Worm (Caenorhabditis elegans) whole organism, L4 larva: Measurements from ENCODE around the gene str-10.

Source experiments
- D1046.2 ChIP-seq: fragments of 200-800 bp; sonication (Bioruptor generic); IDR thresholded peaks from 2 replicates; pipeline ENCODE4 v1.3.6; 2022; ENCODE audit warnings: missing genetic modification characterization, missing compliant biosample characterization
- F26F4.8 ChIP-seq: fragments of 200-800 bp; sonication (Bioruptor generic); conservative IDR thresholded peaks from 2 replicates; pipeline ENCODE4 v1.3.6; 2022; ENCODE audit warnings: missing genetic modification characterization, missing compliant biosample characterization
- F37D6.2 ChIP-seq: sonication (generic microtip); optimal IDR thresholded peaks from 2 replicates; lab custom pipeline; 2016; ENCODE audit warnings: mild to moderate bottlenecking, missing genetic modification characterization, missing compliant biosample characterization
- F44E2.7 ChIP-seq: fragments of 200-800 bp; sonication (Bioruptor generic); IDR thresholded peaks from 2 replicates; pipeline ENCODE4 v2.1.2; 2022; ENCODE audit warnings: missing genetic modification characterization, missing compliant biosample characterization
- F49E8.2 ChIP-seq: sonication (generic microtip); optimal IDR thresholded peaks from 2 replicates; lab custom pipeline; 2016; ENCODE audit warnings: missing compliant biosample characterization, mild to moderate bottlenecking, missing genetic modification characterization, borderline replicate concordance
- R02D3.7 ChIP-seq: fragments of 150-350 bp; sonication (generic microtip); optimal IDR thresholded peaks from 3 replicates; lab custom pipeline; 2014; ENCODE audit warnings: missing biosample characterization, missing genetic modification characterization
- T26A8.4 ChIP-seq: fragments of 200-800 bp; sonication (Bioruptor generic); IDR thresholded peaks from 2 replicates; pipeline ENCODE4 v1.3.6; 2022; ENCODE audit warnings: missing genetic modification characterization, missing compliant biosample characterization
- Y75B8A.6 ChIP-seq: fragments of 200-800 bp; sonication (Bioruptor generic); IDR thresholded peaks from 2 replicates; pipeline ENCODE4 v1.3.6; 2022; ENCODE audit warnings: missing genetic modification reagents, missing genetic modification characterization, missing compliant biosample characterization
- ZK546.5 ChIP-seq, 2 experiments: sonication (generic microtip); optimal IDR thresholded peaks; 2 replicates each; lab custom pipeline; 2017; ENCODE audit warnings: missing biosample characterization in 2 of 2, missing genetic modification characterization in 2 of 2
- aha-1 ChIP-seq: fragments of 150-350 bp; peaks from one replicate; lab custom pipeline; 2014; ENCODE audit warnings: missing biosample characterization, missing genetic modification characterization
- arid-1 ChIP-seq: fragments of 200-800 bp; sonication (Bioruptor generic); conservative IDR thresholded peaks from 2 replicates; pipeline ENCODE4 v1.3.6; 2022; ENCODE audit warnings: missing genetic modification reagents, missing genetic modification characterization, missing compliant biosample characterization
- ceh-32 ChIP-seq: sonication (generic microtip); optimal IDR thresholded peaks from 2 replicates; lab custom pipeline; 2016; ENCODE audit warnings: mild to moderate bottlenecking, missing genetic modification characterization, missing compliant biosample characterization; ENCODE audit not compliant: poor library complexity
- ceh-82 ChIP-seq: sonication (generic microtip); optimal IDR thresholded peaks from 2 replicates; lab custom pipeline; 2017; ENCODE audit warnings: missing biosample characterization, missing genetic modification characterization
- daf-12 ChIP-seq: fragments of 150-350 bp; optimal IDR thresholded peaks from 2 replicates; lab custom pipeline; 2014; ENCODE audit warnings: missing biosample characterization, missing genetic modification reagents, missing genetic modification characterization
- daf-16 ChIP-seq, 3 experiments: sonication (generic microtip); optimal IDR thresholded peaks; 2 replicates each; lab custom pipeline; 2016 to 2017; ENCODE audit warnings: missing genetic modification characterization in 3 of 3, missing genetic modification reagents in 3 of 3, mild to moderate bottlenecking in 2 of 3, missing compliant biosample characterization in 2 of 3, missing biosample characterization in 1 of 3, moderate library complexity in 1 of 3
- dmd-6 ChIP-seq: fragments of 200-800 bp; sonication (Bioruptor generic); IDR thresholded peaks from 2 replicates; pipeline ENCODE4 v1.3.6; 2022; ENCODE audit warnings: missing genetic modification reagents, missing genetic modification characterization, missing compliant biosample characterization
- dmd-8 ChIP-seq: fragments of 200-800 bp; sonication (Bioruptor generic); IDR thresholded peaks from 2 replicates; pipeline ENCODE4 v1.3.6; 2022; ENCODE audit warnings: missing genetic modification characterization, missing compliant biosample characterization
- dpl-1 ChIP-seq: fragments of 150-350 bp; optimal IDR thresholded peaks from 2 replicates; lab custom pipeline; 2014; ENCODE audit warnings: missing biosample characterization, missing genetic modification reagents, missing genetic modification characterization
- dve-1 ChIP-seq: sonication (generic microtip); optimal IDR thresholded peaks from 2 replicates; lab custom pipeline; 2017; ENCODE audit warnings: antibody characterized with exemption, mild to moderate bottlenecking, missing genetic modification characterization, missing compliant biosample characterization; ENCODE audit not compliant: insufficient read depth
- fkh-10 ChIP-seq: fragments of 150-350 bp; optimal IDR thresholded peaks from 2 replicates; lab custom pipeline; 2014; ENCODE audit warnings: missing biosample characterization, missing genetic modification reagents, missing genetic modification characterization
- gei-8 ChIP-seq: fragments of 200-800 bp; sonication (Bioruptor generic); optimal IDR thresholded peaks from 2 replicates; lab custom pipeline; 2018; ENCODE audit warnings: mild to moderate bottlenecking, missing genetic modification characterization, missing compliant biosample characterization
- jun-1 ChIP-seq: fragments of 150-350 bp; optimal IDR thresholded peaks from 2 replicates; lab custom pipeline; 2014; ENCODE audit warnings: missing biosample characterization, missing genetic modification reagents, missing genetic modification characterization
- lin-15B ChIP-seq: fragments of 150-350 bp; sonication (generic microtip); optimal IDR thresholded peaks from 3 replicates; lab custom pipeline; 2014; ENCODE audit warnings: missing biosample characterization, missing genetic modification characterization
- lin-38 ChIP-seq: fragments of 200-800 bp; sonication (Bioruptor generic); IDR thresholded peaks from 2 replicates; pipeline ENCODE4 v1.3.6; 2022; ENCODE audit warnings: missing genetic modification reagents, missing genetic modification characterization, missing compliant biosample characterization
- lin-39 ChIP-seq: fragments of 150-350 bp; optimal IDR thresholded peaks from 2 replicates; lab custom pipeline; 2014; ENCODE audit warnings: missing biosample characterization, missing genetic modification reagents, missing genetic modification characterization
- lsy-2 ChIP-seq, 2 experiments: fragments of 150-350 bp in 1 of 2; sonication (generic microtip) in 1 of 2; optimal IDR thresholded peaks; 2 replicates each; lab custom pipeline; 2014 to 2017; ENCODE audit warnings: missing biosample characterization in 2 of 2, missing genetic modification characterization in 2 of 2
- madf-5 ChIP-seq, 2 experiments: fragments of 200-800 bp; sonication (Bioruptor generic); IDR thresholded peaks; 2 replicates each; pipeline ENCODE4 v1.3.6; 2022; ENCODE audit warnings: missing compliant biosample characterization in 2 of 2, missing genetic modification characterization in 2 of 2
- mdl-1 ChIP-seq, 2 experiments: fragments of 150-350 bp in 1 of 2; sonication (generic microtip) in 1 of 2; optimal IDR thresholded peaks; 2 replicates each; lab custom pipeline; 2014 to 2017; ENCODE audit warnings: missing biosample characterization in 2 of 2, missing genetic modification characterization in 2 of 2
- nhr-10 ChIP-seq: fragments of 150-350 bp; optimal IDR thresholded peaks from 2 replicates; lab custom pipeline; 2014; ENCODE audit warnings: missing biosample characterization, missing genetic modification characterization
- nhr-102 ChIP-seq: sonication (generic microtip); optimal IDR thresholded peaks from 2 replicates; lab custom pipeline; 2016; ENCODE audit warnings: mild to moderate bottlenecking, missing genetic modification characterization, moderate library complexity, missing compliant biosample characterization
- nhr-28 ChIP-seq: fragments of 150-350 bp; optimal IDR thresholded peaks from 2 replicates; lab custom pipeline; 2014; ENCODE audit warnings: missing biosample characterization, missing genetic modification characterization
- nhr-77 ChIP-seq: fragments of 150-350 bp; optimal IDR thresholded peaks from 2 replicates; lab custom pipeline; 2014; ENCODE audit warnings: missing biosample characterization, missing genetic modification characterization
- pha-4 ChIP-seq, 2 experiments: fragments of 150-350 bp in 1 of 2; fragments of 200-800 bp in 1 of 2; sonication (Bioruptor generic) in 1 of 2; IDR thresholded peaks in 1 of 2; optimal IDR thresholded peaks in 1 of 2; 2 replicates each; pipeline versions ENCODE4 v1.3.6 to Lab custom; 2014 to 2022; ENCODE audit warnings: missing genetic modification characterization in 2 of 2, missing genetic modification reagents in 2 of 2, missing biosample characterization in 1 of 2, missing compliant biosample characterization in 1 of 2
- php-3 ChIP-seq: fragments of 200-800 bp; sonication (Bioruptor generic); IDR thresholded peaks from 2 replicates; pipeline ENCODE4 v1.3.6; 2022; ENCODE audit warnings: missing genetic modification reagents, missing genetic modification characterization, missing compliant biosample characterization
- pqm-1 ChIP-seq: sonication (generic microtip); optimal IDR thresholded peaks from 2 replicates; lab custom pipeline; 2017; ENCODE audit warnings: missing biosample characterization, missing genetic modification characterization
- rbr-2 ChIP-seq: sonication (generic microtip); optimal IDR thresholded peaks from 2 replicates; lab custom pipeline; 2016; ENCODE audit warnings: missing genotype, missing genetic modification characterization, missing compliant biosample characterization
- sdz-12 ChIP-seq: fragments of 200-800 bp; sonication (Bioruptor generic); optimal IDR thresholded peaks from 2 replicates; lab custom pipeline; 2018; ENCODE audit warnings: mild to moderate bottlenecking, missing genetic modification characterization, missing compliant biosample characterization
- set-16 ChIP-seq: fragments of 200-800 bp; sonication (Bioruptor generic); IDR thresholded peaks from 2 replicates; pipeline ENCODE4 v1.3.6; 2022; ENCODE audit warnings: missing genetic modification reagents, missing genetic modification characterization, missing compliant biosample characterization
- snpc-1.2 ChIP-seq: fragments of 200-800 bp; sonication (Bioruptor generic); IDR thresholded peaks from 2 replicates; pipeline ENCODE4 v1.3.6; 2022; ENCODE audit warnings: missing genetic modification reagents, missing genetic modification characterization, missing compliant biosample characterization
- tra-1 ChIP-seq: fragments of 200-800 bp; sonication (Bioruptor generic); IDR thresholded peaks from 2 replicates; pipeline ENCODE4 v1.3.6; 2022; ENCODE audit warnings: missing genetic modification reagents, missing genetic modification characterization, missing compliant biosample characterization
- unc-39 ChIP-seq: sonication (generic microtip); optimal IDR thresholded peaks from 2 replicates; lab custom pipeline; 2017; ENCODE audit warnings: missing biosample characterization, missing genetic modification characterization
- unc-62 ChIP-seq, 3 experiments: fragments of 150-350 bp in 1 of 3; sonication (generic microtip); optimal IDR thresholded peaks in 2 of 3; peaks in 1 of 3; 1 replicate in 1 of 3; 2 replicates in 2 of 3; lab custom pipeline; 2014 to 2017; ENCODE audit warnings: missing biosample characterization in 3 of 3, missing genetic modification characterization in 3 of 3, missing genetic modification reagents in 3 of 3, missing genotype in 1 of 3
- vab-7 ChIP-seq: fragments of 200-800 bp; sonication (Bioruptor generic); IDR thresholded peaks from 2 replicates; pipeline ENCODE4 v1.3.6; 2022; ENCODE audit warnings: missing genetic modification reagents, missing genetic modification characterization, missing compliant biosample characterization
- zfp-2 ChIP-seq: sonication (generic microtip); optimal IDR thresholded peaks from 2 replicates; lab custom pipeline; 2016; ENCODE audit warnings: mild to moderate bottlenecking, missing genetic modification characterization, missing compliant biosample characterization
- zfp-3 ChIP-seq: fragments of 200-800 bp; sonication (Bioruptor generic); conservative IDR thresholded peaks from 2 replicates; pipeline ENCODE4 v1.3.6; 2022; ENCODE audit warnings: missing genetic modification reagents, missing genetic modification characterization, missing compliant biosample characterization
- zip-2 ChIP-seq: fragments of 150-350 bp; optimal IDR thresholded peaks from 2 replicates; lab custom pipeline; 2014; ENCODE audit warnings: missing biosample characterization, missing genetic modification characterization
- ztf-11 ChIP-seq: fragments of 150-350 bp; optimal IDR thresholded peaks from 2 replicates; lab custom pipeline; 2014; ENCODE audit warnings: missing biosample characterization, missing genetic modification characterization

str-10 gene

DNA sequence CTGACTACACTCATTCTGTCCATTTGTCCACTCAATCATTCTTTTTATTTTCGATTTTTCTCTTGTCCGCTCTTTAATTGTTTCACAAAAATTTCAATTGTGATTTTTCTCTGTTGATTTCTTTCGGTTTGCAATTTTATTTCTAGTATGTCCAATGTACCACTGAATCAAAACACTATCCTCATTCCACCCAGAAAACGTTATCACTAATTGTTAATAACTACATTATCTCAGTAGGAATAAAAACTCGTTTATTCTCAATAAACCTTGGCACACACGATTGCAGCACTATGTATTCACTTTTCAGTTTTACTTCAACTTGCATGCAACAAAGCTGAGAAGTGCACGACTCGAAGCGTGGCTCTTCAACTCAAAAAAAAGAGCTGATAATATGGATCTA lies 31.0 kb upstream of the str-10 start, which contains the start of gene K03A11.1 (continued):
- no peak for TF ChIP-seq lin-39 (tag; lab: Kevin White, UChicago)

DNA sequence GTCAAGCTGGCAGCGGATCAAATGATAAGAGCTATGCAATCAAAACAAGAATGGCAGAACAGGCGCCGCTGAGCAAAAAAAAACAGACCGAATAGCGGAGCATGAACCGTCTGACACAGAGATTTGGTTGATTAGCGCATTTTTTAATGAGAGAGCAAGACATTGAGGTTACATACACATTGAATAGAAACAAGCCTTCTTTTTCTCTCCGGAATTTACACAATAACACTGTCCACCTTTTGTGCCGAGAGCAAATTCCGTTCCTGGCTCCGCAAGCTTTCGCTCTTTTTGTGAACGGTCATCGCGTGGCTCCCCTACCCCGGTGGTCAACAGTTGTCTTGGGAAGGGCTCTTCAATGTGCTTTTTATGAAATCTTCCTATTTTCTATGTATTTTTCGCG lies 26.9 kb upstream of the str-10 start, which contains the start of gene K03A11.6:
K03A11.6 (plus strand) TSS at position 301 of the 400 bp plus-strand sequence.
- no peak for TF ChIP-seq dmd-6 (GFP tag; lab: Robert Waterston, UW)
- TF ChIP-seq nhr-10 (tag; lab: Kevin White, UChicago), result no peak
- no peak for TF ChIP-seq zfp-2 (tag; lab: Kevin White, UChicago)
- no peak for TF ChIP-seq daf-12
- no peak for TF ChIP-seq F26F4.8
- no peak for TF ChIP-seq F44E2.7 (GFP tag; lab: Robert Waterston, UW)
- no peak for TF ChIP-seq mdl-1 (tag; optimal IDR thresholded peaks at IDR 0.05; lab: Kevin White, UChicago)
- TF ChIP-seq fkh-10 (GFP tag; lab: Kevin White, UChicago), result no peak
- TF ChIP-seq sdz-12 (GFP tag; lab: Kevin White, UChicago), result no peak
- no peak for TF ChIP-seq lin-15B (tag; lab: Kevin White, UChicago)
- TF ChIP-seq gei-8 (GFP tag; lab: Kevin White, UChicago), result no peak
- no peak for TF ChIP-seq T26A8.4 (GFP tag; lab: Robert Waterston, UW)
- no peak for TF ChIP-seq dmd-8 (GFP tag; lab: Robert Waterston, UW)
- TF ChIP-seq vab-7, result no peak

DNA sequence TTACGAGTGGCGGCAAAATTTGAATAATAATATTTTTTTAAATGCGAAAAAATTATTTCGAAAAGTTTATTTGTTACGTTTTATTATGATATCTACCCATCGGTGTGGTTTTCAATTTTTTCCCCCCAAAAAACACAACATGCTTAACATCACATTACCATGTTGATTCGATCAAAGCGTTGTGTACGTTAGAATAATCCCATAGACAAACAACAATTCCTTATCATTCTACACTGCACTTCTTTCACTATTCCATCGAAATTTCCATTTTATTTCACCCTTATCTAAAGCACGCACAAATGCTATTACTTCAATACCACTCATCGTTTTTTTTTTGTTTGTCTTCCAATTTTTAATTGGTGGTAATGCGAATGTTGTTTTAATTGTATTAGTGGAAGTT lies 22.4 kb upstream of the str-10 start:
- TF ChIP-seq snpc-1.2 (GFP tag; lab: Robert Waterston, UW) (no peak), R02D3.7 (tag; lab: Kevin White, UChicago) (no peak), lin-38 (GFP tag; lab: Robert Waterston, UW) (no peak), tra-1 (GFP tag; lab: Robert Waterston, UW) (no peak), F37D6.2 (tag; lab: Kevin White, UChicago) (no peak), pha-4 (GFP tag; IDR thresholded peaks at IDR 0.05; lab: Robert Waterston, UW) (no peak), pha-4 (tag; optimal IDR thresholded peaks at IDR 0.05; lab: Kevin White, UChicago) (no peak), Y75B8A.6 (GFP tag; lab: Robert Waterston, UW) (no peak), lin-39 (tag; lab: Kevin White, UChicago) (no peak), unc-39 (tag; lab: Kevin White, UChicago) (no peak), gei-8 (GFP tag; lab: Kevin White, UChicago) (no peak), dve-1 (tag; lab: Kevin White, UChicago) (peak; percentile 78), ceh-82 (tag; lab: Kevin White, UChicago) (no peak), ceh-32 (tag; lab: Kevin White, UChicago) (no peak), php-3 (peak; percentile 49; the same call in 1 of the 2 replicates), ZK546.5 (tag; optimal IDR thresholded peaks at IDR 0.05; lab: Kevin White, UChicago) (no peak), dpl-1 (GFP tag; lab: Kevin White, UChicago) (no peak), lsy-2 (tag; optimal IDR thresholded peaks at IDR 0.05; lab: Kevin White, UChicago) (no peak), zfp-3 (GFP tag; lab: Robert Waterston, UW) (no peak), unc-62 (GFP tag; optimal IDR thresholded peaks at IDR 0.05 in 1 of 2; lab: Kevin White, UChicago) (peak in 1 of 2 experiments; percentile 78), unc-62 (tag; optimal IDR thresholded peaks at IDR 0.05; lab: Kevin White, UChicago) (no peak), madf-5 (GFP tag; IDR thresholded peaks at IDR 0.05; lab: Robert Waterston, UW) (no peak), D1046.2 (no peak), rbr-2 (no peak), aha-1 (tag; lab: Kevin White, UChicago) (no peak), pqm-1 (tag; lab: Kevin White, UChicago) (peak; percentile 95), F49E8.2 (no peak), zip-2 (tag; lab: Kevin White, UChicago) (no peak), arid-1 (GFP tag; lab: Robert Waterston, UW) (no peak), dmd-6 (GFP tag; lab: Robert Waterston, UW) (peak; percentile 44), nhr-77 (tag; lab: Kevin White, UChicago) (peak; percentile 36), jun-1 (tag; lab: Kevin White, UChicago) (no peak), nhr-102 (tag; lab: Kevin White, UChicago) (no peak), set-16 (GFP tag; lab: Robert Waterston, UW) (no peak), zfp-2 (tag; lab: Kevin White, UChicago) (no peak), nhr-28 (tag; lab: Kevin White, UChicago) (peak; percentile 80), daf-16 (GFP tag; optimal IDR thresholded peaks at IDR 0.05; lab: Kevin White, UChicago) (no peak), daf-16 (tag; optimal IDR thresholded peaks at IDR 0.05; lab: Kevin White, UChicago) (peak; percentile 99), ztf-11 (tag; lab: Kevin White, UChicago) (no peak)
